Fruit fly (Drosophila melanogaster): ENCODE data around the gene bor.
A peak's percentile ranks its signal among the peaks of the same experiment; 100 is the strongest.

Gene bor

DNA sequence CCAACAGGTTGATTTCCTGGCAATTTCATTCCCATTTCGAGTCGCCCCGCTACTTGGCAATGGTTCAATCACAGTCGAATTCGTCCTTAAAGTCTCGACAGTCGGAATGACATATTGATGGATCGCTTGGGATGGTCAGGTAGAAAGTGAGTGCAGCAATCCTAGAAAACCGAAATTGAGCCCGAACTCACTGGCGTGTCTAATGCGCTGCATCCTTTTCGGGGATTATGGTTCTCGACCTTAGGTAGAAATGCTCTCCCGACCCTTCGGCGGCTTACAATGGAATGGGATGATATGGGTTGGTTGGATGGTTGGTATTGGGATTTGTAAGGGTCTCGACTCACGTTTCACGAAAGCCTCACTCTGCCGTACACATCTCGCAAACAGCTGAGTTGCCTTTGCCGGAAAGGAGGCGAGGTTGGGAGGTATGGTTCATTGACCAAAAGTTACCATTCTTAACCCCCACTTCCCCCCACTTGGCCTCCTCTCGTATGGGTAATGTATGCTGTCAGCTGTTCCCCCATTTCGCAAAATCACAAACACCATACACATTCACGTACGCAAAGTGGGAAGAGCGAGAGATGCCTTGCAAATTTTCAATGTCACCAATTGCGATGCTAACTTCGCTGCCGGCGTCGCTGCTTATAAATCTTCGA, 12.5 kb downstream of the bor start:
- no peak for TF ChIP-seq Pif1A (GFP tag; optimal IDR thresholded peaks at IDR 0.05)
- TF ChIP-seq CG14655 (GFP tag; optimal IDR thresholded peaks at IDR 0.05) = no peak
- TF ChIP-seq CG13204 (GFP tag; optimal IDR thresholded peaks at IDR 0.05) = no peak
- no peak for TF ChIP-seq CG12605 (GFP tag; IDR thresholded peaks at IDR 0.05)
- peak; percentile 63 for TF ChIP-seq EcR (GFP tag; optimal IDR thresholded peaks at IDR 0.05)

DNA sequence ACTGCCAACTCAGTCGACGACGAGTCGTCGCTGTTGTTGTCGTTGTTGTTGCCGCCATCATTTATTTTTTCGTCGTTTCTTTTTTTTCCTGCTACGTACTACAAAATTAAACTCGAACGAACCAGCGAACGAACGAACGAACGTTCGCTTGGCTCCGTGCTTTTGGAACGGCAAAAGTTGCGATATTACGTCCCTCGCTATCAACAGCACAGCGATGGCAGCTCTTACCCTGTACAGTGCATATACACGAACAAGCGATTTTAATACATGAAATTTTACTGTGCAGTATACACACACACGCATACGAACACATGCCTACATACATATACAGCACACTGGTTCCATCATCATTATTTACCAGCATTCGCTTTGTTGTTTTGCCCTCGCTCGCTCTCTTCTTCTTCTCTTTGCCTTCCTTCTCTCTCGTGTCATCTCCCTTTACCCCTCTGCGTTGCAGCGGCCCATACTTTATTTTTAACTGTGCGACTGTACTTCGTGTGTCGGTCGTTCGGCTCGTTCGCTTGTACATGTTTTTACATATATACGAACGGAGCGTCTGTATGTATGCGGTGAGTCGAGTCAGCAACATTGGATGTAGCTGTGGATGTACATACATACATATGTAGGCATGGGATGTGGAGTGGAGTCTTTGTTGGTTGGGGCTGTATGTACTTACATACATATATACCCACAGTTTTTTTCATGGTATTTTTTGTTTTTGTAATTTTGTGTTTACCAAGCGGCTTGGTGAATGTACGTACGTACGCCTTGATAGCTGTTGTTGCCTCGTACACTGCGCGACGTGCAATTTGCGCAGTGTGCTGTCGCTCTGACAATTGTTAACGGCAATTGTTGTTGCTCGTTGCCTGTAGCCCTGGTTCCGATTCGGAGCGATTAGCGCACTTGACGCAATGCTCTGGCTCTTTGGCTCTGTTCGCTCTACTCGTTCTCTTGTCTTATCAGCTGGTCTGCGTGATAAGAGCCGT, 13.8 kb downstream of the bor start:
- TF ChIP-seq CG32121 (GFP tag; IDR thresholded peaks at IDR 0.05) = no peak
- TF ChIP-seq CG15710 (tag; optimal IDR thresholded peaks at IDR 0.05) = peak; percentile 27
- TF ChIP-seq gl (tag; optimal IDR thresholded peaks at IDR 0.05) = peak; percentile 46
- TF ChIP-seq Pif1B (GFP tag; optimal IDR thresholded peaks at IDR 0.05) = peak; percentile 65
- peak; percentile 72 for TF ChIP-seq CG13204 (GFP tag; optimal IDR thresholded peaks at IDR 0.05)
- peak; percentile 51 for TF ChIP-seq Pif1A (GFP tag; optimal IDR thresholded peaks at IDR 0.05)
- peak; percentile 46 for TF ChIP-seq CG34367 (tag; optimal IDR thresholded peaks at IDR 0.05)
- no peak for TF ChIP-seq CG8301 (tag; optimal IDR thresholded peaks at IDR 0.05)
- TF ChIP-seq CG8159 (tag; optimal IDR thresholded peaks at IDR 0.05) = peak; percentile 22
- TF ChIP-seq CG9948 (tag; optimal IDR thresholded peaks at IDR 0.05) = no peak
- TF ChIP-seq CG12605 (GFP tag; IDR thresholded peaks at IDR 0.05) = no peak
- TF ChIP-seq Ets98B (GFP tag; IDR thresholded peaks at IDR 0.05) = no peak
- TF ChIP-seq Snoo (tag; optimal IDR thresholded peaks at IDR 0.05) = peak; percentile 36
- TF ChIP-seq EcR (GFP tag; optimal IDR thresholded peaks at IDR 0.05) = peak; percentile 94
- no peak for TF ChIP-seq D1 (tag; optimal IDR thresholded peaks at IDR 0.05)
- TF ChIP-seq CG4496 (GFP tag; IDR thresholded peaks at IDR 0.05) = no peak
- no peak for TF ChIP-seq rn (GFP tag; IDR thresholded peaks at IDR 0.05)
- no peak for TF ChIP-seq CG17806 (tag; optimal IDR thresholded peaks at IDR 0.05)
- no peak for TF ChIP-seq CG10348 (GFP tag; IDR thresholded peaks at IDR 0.05)
- TF ChIP-seq fd96Ca (GFP tag; IDR thresholded peaks at IDR 0.05) = no peak
- TF ChIP-seq CG14655 (GFP tag; optimal IDR thresholded peaks at IDR 0.05) = peak; percentile 52

DNA sequence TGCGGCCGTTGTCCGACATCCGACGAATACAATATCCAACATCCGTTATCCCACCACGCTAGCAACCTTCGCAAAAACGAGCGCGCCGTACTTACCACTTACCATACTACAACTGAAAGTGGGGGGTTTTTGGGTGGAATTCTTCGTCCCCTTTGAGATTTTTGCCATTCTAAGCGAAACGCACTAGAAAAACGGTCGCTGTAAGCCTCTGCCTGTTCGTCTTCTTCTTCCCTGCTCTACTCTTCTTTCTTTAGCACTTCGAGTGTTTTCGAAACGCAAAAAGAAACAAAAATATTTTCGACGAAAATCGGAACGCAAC, 14.4 kb downstream of the bor start:
- no peak for TF ChIP-seq rn (GFP tag; IDR thresholded peaks at IDR 0.05)
- TF ChIP-seq Pif1B (GFP tag; optimal IDR thresholded peaks at IDR 0.05) = no peak
- TF ChIP-seq D1 (tag; optimal IDR thresholded peaks at IDR 0.05) = no peak
- no peak for TF ChIP-seq CG32121 (GFP tag; IDR thresholded peaks at IDR 0.05)
- no peak for TF ChIP-seq Ets98B (GFP tag; IDR thresholded peaks at IDR 0.05)
- no peak for TF ChIP-seq fd96Ca (GFP tag; IDR thresholded peaks at IDR 0.05)
- TF ChIP-seq CG14655 (GFP tag; optimal IDR thresholded peaks at IDR 0.05) = no peak
- no peak for TF ChIP-seq CG12605 (GFP tag; IDR thresholded peaks at IDR 0.05)
- TF ChIP-seq CG4496 (GFP tag; IDR thresholded peaks at IDR 0.05) = no peak
- no peak for TF ChIP-seq EcR (GFP tag; optimal IDR thresholded peaks at IDR 0.05)
- TF ChIP-seq gl (tag; optimal IDR thresholded peaks at IDR 0.05) = no peak
- TF ChIP-seq CG9948 (tag; optimal IDR thresholded peaks at IDR 0.05) = no peak
- TF ChIP-seq CG8301 (tag; optimal IDR thresholded peaks at IDR 0.05) = no peak

DNA sequence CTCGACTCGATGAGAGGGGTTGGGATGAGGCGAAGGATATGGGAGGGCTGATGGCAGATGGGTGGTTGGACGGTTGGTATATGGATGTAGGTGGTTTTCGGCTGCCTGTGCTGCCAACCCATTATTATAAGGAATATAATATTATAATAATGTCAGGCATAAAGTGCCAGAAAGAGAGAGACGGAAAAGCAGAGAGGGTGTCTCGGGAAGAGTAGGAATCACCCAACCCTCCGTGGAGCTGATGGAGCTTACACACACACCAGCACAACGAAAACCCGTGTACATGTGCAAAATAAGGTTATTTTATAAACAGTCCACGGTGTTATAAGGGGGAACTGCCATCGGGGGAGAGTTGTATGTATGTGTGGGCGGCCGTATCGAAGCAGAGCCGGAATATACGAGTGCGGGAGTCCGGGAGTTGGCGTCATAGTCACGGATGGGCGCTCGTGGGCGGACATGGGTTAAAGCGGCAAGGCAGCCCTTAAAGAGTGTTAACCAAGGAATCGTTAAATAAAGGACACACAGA, 15.4 kb downstream of the bor start:
- TF ChIP-seq CG12605 (GFP tag; IDR thresholded peaks at IDR 0.05) (no peak), CG15710 (tag; optimal IDR thresholded peaks at IDR 0.05) (no peak), CG13204 (GFP tag; optimal IDR thresholded peaks at IDR 0.05) (no peak), CG14655 (GFP tag; optimal IDR thresholded peaks at IDR 0.05) (no peak), D1 (tag; optimal IDR thresholded peaks at IDR 0.05) (no peak), CG9948 (tag; optimal IDR thresholded peaks at IDR 0.05) (no peak), Ets98B (GFP tag; IDR thresholded peaks at IDR 0.05) (no peak), CG17806 (tag; optimal IDR thresholded peaks at IDR 0.05) (no peak), CG8301 (tag; optimal IDR thresholded peaks at IDR 0.05) (no peak), Pif1B (GFP tag; optimal IDR thresholded peaks at IDR 0.05) (no peak), CG34367 (tag; optimal IDR thresholded peaks at IDR 0.05) (no peak), CG10348 (GFP tag; IDR thresholded peaks at IDR 0.05) (no peak), CG4496 (GFP tag; IDR thresholded peaks at IDR 0.05) (no peak), rn (GFP tag; IDR thresholded peaks at IDR 0.05) (no peak), gl (tag; optimal IDR thresholded peaks at IDR 0.05) (no peak), CG8159 (tag; optimal IDR thresholded peaks at IDR 0.05) (no peak), EcR (GFP tag; optimal IDR thresholded peaks at IDR 0.05) (no peak), CG32121 (GFP tag; IDR thresholded peaks at IDR 0.05) (no peak), fd96Ca (GFP tag; IDR thresholded peaks at IDR 0.05) (no peak)

DNA sequence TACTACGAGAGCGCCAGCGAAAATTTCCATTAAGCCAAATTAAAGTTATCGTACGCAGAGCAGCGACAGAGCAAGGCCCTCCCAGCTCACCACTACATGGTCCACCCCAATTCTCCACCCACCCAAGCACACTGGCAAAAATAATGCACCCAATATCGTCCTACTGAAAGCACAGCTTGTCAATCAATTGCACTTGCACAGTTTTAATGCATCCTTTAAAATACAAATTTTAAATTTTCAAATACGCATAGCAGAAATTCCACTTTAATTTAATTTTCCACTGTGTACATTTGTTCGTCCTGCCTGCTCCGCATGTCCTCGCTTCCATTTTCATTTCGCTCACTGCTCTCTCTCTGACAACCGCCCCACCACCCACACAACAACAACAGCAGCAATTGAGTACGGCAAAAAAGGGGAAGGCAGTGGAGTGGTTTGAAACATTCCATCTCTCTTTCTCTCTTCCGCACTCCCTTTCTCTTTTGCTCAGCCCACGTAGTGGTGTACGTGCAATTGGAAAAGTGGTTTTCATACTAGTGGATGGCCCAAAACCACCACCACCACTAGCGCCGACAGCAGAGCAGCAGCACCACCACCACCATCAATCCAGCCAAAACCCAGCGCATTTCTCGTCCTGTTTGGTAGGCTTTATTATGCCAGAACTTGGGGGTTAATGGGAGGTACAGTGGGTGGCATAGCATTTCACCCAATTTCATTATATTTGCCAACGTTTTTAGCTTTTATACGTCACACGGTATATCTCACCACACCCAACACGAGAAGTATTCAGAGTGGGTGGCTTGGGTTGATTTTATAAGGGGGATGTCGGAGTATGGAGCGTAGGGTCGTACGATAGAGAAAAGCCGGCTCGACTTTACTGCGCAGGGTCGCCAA, 16.1 kb downstream of the bor start:
- TF ChIP-seq CG14655 (GFP tag; optimal IDR thresholded peaks at IDR 0.05) (peak; percentile 67), CG13204 (GFP tag; optimal IDR thresholded peaks at IDR 0.05) (no peak), CG9948 (tag; optimal IDR thresholded peaks at IDR 0.05) (peak; percentile 61), Pif1A (GFP tag; optimal IDR thresholded peaks at IDR 0.05) (peak; percentile 86), CG32121 (GFP tag; IDR thresholded peaks at IDR 0.05) (peak; percentile 70), CG10348 (GFP tag; IDR thresholded peaks at IDR 0.05) (no peak), Pif1B (GFP tag; optimal IDR thresholded peaks at IDR 0.05) (peak; percentile 58), gl (tag; optimal IDR thresholded peaks at IDR 0.05) (peak; percentile 73), D1 (tag; optimal IDR thresholded peaks at IDR 0.05) (no peak), rn (GFP tag; IDR thresholded peaks at IDR 0.05) (0 out of 2 replicates have a peak, but pooled peaks have one; percentile 28), CG17806 (tag; optimal IDR thresholded peaks at IDR 0.05) (peak; percentile 83), CG15710 (tag; optimal IDR thresholded peaks at IDR 0.05) (peak; percentile 57), Ets98B (GFP tag; IDR thresholded peaks at IDR 0.05) (peak; percentile 75), CG8159 (tag; optimal IDR thresholded peaks at IDR 0.05) (peak; percentile 94), fd96Ca (GFP tag; IDR thresholded peaks at IDR 0.05) (peak; percentile 83), EcR (GFP tag; optimal IDR thresholded peaks at IDR 0.05) (no peak), Snoo (tag; optimal IDR thresholded peaks at IDR 0.05) (peak; percentile 8), CG4496 (GFP tag; IDR thresholded peaks at IDR 0.05) (peak; percentile 83), CG34367 (tag; optimal IDR thresholded peaks at IDR 0.05) (peak; percentile 40), CG8301 (tag; optimal IDR thresholded peaks at IDR 0.05) (peak; percentile 87), CG12605 (GFP tag; IDR thresholded peaks at IDR 0.05) (0 out of 2 replicates have a peak, but pooled peaks have one; percentile 22)

Data from whole organism, pupa.